Fruit fly (Drosophila melanogaster): ENCODE measurements around the gene CG11929.

dm6 chr2L:4682377-4682776 is at the start of gene CG11929:
- TF ChIP-seq ttk (optimal IDR thresholded peaks at IDR 0.05) (no peak), h (optimal IDR thresholded peaks at IDR 0.05) (no peak), psq (optimal IDR thresholded peaks at IDR 0.05) (no peak), insv (optimal IDR thresholded peaks at IDR 0.05) (no peak), Myc (optimal IDR thresholded peaks at IDR 0.05) (no peak), Sin3A (optimal IDR thresholded peaks at IDR 0.05) (no peak)

Data from Kc167 (cell line).